Fruit fly (Drosophila melanogaster) whole organism, embryonic: Measurements from ENCODE around the gene Cdc14.

Source experiments
- CG6765 ChIP-seq: fragments of 200-800 bp; sonication (Bioruptor generic); optimal IDR thresholded peaks from 3 replicates; lab custom pipeline; 2017; ENCODE audit warnings: missing biosample characterization, mild to moderate bottlenecking, missing genetic modification characterization
- CG7786 ChIP-seq: fragments of 200-800 bp; sonication (Bioruptor generic); optimal IDR thresholded peaks from 2 replicates; lab custom pipeline; 2016; ENCODE audit warnings: missing biosample characterization, missing genetic modification characterization
- CG9797 ChIP-seq: fragments of 200-800 bp; sonication (Bioruptor generic); optimal IDR thresholded peaks from 3 replicates; lab custom pipeline; 2018; ENCODE audit warnings: missing biosample characterization, mild to moderate bottlenecking, missing genetic modification characterization
- Dll ChIP-seq: fragments of 200-800 bp; sonication (Bioruptor generic); IDR thresholded peaks from 4 replicates; pipeline ENCODE4 v1.3.6; 2022; ENCODE audit warnings: missing biosample characterization, missing genetic modification characterization; ENCODE audit not compliant: partially characterized antibody
- caup ChIP-seq: fragments of 200-800 bp; sonication (Bioruptor generic); optimal IDR thresholded peaks from 3 replicates; lab custom pipeline; 2017; ENCODE audit warnings: missing biosample characterization, mild to moderate bottlenecking, missing genetic modification characterization, moderate library complexity; ENCODE audit not compliant: severe bottlenecking
- fru ChIP-seq: fragments of >200 bp; optimal IDR thresholded peaks from 2 replicates; lab custom pipeline; 2017
- her ChIP-seq: fragments of 200-800 bp; sonication (Bioruptor generic); optimal IDR thresholded peaks from 2 replicates; lab custom pipeline; 2016; ENCODE audit warnings: missing biosample characterization, missing genetic modification characterization
- mirr ChIP-seq: fragments of 200-800 bp; sonication (Bioruptor generic); optimal IDR thresholded peaks from 3 replicates; lab custom pipeline; 2018; ENCODE audit warnings: missing biosample characterization, mild to moderate bottlenecking, missing genetic modification characterization

DNA sequence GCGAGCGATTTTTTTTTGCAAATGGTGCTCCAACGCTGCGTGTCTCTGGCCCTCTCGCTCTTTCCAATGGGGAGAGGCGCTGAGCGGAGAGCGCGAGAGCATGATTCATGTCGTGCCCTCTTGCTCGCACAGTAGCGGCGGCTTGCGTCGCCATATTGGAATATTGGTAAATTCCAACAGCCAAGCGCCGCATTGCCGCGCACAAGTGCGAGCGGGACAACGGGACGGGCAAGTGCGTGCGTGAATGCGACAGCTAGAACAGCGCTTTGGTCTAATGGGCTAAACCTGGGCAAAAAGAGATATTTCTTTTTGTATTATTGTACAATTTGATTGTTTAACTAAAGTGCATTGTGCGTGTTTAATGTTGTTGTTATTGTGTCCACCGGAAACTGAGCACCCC, 17.7 kb upstream of the Cdc14 start:
- TF ChIP-seq Dll (GFP tag; lab: Robert Waterston, UW) (no peak), CG6765 (no peak), her (no peak), mirr (GFP tag; lab: Kevin White, UChicago) (peak; percentile 49), CG7786 (GFP tag; lab: Kevin White, UChicago) (no peak), caup (GFP tag; lab: Kevin White, UChicago) (no peak), fru (lab: Kevin White, UChicago) (no peak), CG9797 (GFP tag; lab: Kevin White, UChicago) (no peak)
